Fruit fly (Drosophila melanogaster) whole organism, embryonic: Measurements from ENCODE around the gene Strip.

Experiments
- Antp ChIP-seq: fragments of 200-800 bp; sonication (Bioruptor generic); optimal IDR thresholded peaks from 3 replicates; lab custom pipeline; 2016; ENCODE audit warnings: missing biosample characterization, missing genetic modification characterization
- CG10543 ChIP-seq: fragments of 200-800 bp; sonication (Bioruptor generic); optimal IDR thresholded peaks from 3 replicates; lab custom pipeline; 2017; ENCODE audit warnings: missing biosample characterization, mild to moderate bottlenecking, missing genetic modification characterization, moderate library complexity
- CG11093 ChIP-seq: fragments of 200-800 bp; sonication (Bioruptor generic); IDR thresholded peaks from 3 replicates; pipeline ENCODE4 v1.3.6; 2022; ENCODE audit warnings: missing biosample characterization, missing genetic modification characterization
- CG12391 ChIP-seq: fragments of 200-800 bp; sonication (Bioruptor generic); optimal IDR thresholded peaks from 3 replicates; lab custom pipeline; 2018; ENCODE audit warnings: missing biosample characterization, mild to moderate bottlenecking, missing genetic modification characterization, moderate library complexity
- CG12769 ChIP-seq: fragments of 200-800 bp; sonication (Bioruptor generic); optimal IDR thresholded peaks from 2 replicates; lab custom pipeline; 2019; ENCODE audit warnings: missing biosample characterization, mild to moderate bottlenecking, missing genetic modification characterization, moderate library complexity
- CG13424 ChIP-seq: fragments of 200-800 bp; sonication (Bioruptor generic); optimal IDR thresholded peaks from 2 replicates; lab custom pipeline; 2019; ENCODE audit warnings: missing biosample characterization, mild to moderate bottlenecking, missing genetic modification characterization, moderate library complexity
- CG14014 ChIP-seq: fragments of 200-800 bp; sonication (Bioruptor generic); IDR thresholded peaks from 2 replicates; pipeline ENCODE4 v1.3.6; 2022; ENCODE audit warnings: missing biosample characterization, missing genetic modification characterization
- CG15011 ChIP-seq: fragments of 200-800 bp; sonication (Bioruptor generic); optimal IDR thresholded peaks from 3 replicates; lab custom pipeline; 2018; ENCODE audit warnings: missing biosample characterization, mild to moderate bottlenecking, missing genetic modification characterization
- CG1602 ChIP-seq: fragments of 200-800 bp; sonication (Bioruptor generic); optimal IDR thresholded peaks from 3 replicates; lab custom pipeline; 2016; ENCODE audit warnings: missing biosample characterization, missing genetic modification characterization
- CG1603 ChIP-seq: fragments of 200-800 bp; sonication (Bioruptor generic); optimal IDR thresholded peaks from 2 replicates; lab custom pipeline; 2019; ENCODE audit warnings: missing biosample characterization, mild to moderate bottlenecking, missing genetic modification characterization, moderate library complexity
- CG17359 ChIP-seq: fragments of 200-800 bp; sonication (Bioruptor generic); optimal IDR thresholded peaks from 3 replicates; lab custom pipeline; 2018; ENCODE audit warnings: missing biosample characterization, mild to moderate bottlenecking, missing genetic modification characterization, moderate library complexity
- CG17385 ChIP-seq: fragments of 200-800 bp; sonication (Bioruptor generic); optimal IDR thresholded peaks from 3 replicates; lab custom pipeline; 2018; ENCODE audit warnings: missing biosample characterization, mild to moderate bottlenecking, missing genetic modification characterization
- CG1832 ChIP-seq: fragments of 200-800 bp; sonication (Bioruptor generic); optimal IDR thresholded peaks from 2 replicates; lab custom pipeline; 2017; ENCODE audit warnings: missing biosample characterization, mild to moderate bottlenecking, missing genetic modification characterization, inconsistent platforms
- CG18476 ChIP-seq: fragments of 200-800 bp; sonication (Bioruptor generic); optimal IDR thresholded peaks from 2 replicates; lab custom pipeline; 2016; ENCODE audit warnings: missing biosample characterization, mild to moderate bottlenecking, missing genetic modification characterization
- CG18599 ChIP-seq: fragments of 200-800 bp; sonication (Bioruptor generic); optimal IDR thresholded peaks from 3 replicates; lab custom pipeline; 2017; ENCODE audit warnings: missing biosample characterization, missing genetic modification characterization, mild to moderate bottlenecking, moderate library complexity, missing genetic modification reagents
- CG32772 ChIP-seq: fragments of 200-800 bp; sonication (Bioruptor generic); IDR thresholded peaks from 2 replicates; pipeline ENCODE4 v1.3.6; 2022; ENCODE audit warnings: missing biosample characterization, missing genetic modification characterization
- CG43689 ChIP-seq: fragments of 200-800 bp; sonication (Bioruptor generic); IDR thresholded peaks from 2 replicates; pipeline ENCODE4 v1.3.6; 2022; ENCODE audit warnings: missing biosample characterization, missing genetic modification characterization
- CG4617 ChIP-seq: fragments of 200-800 bp; sonication (Bioruptor generic); optimal IDR thresholded peaks from 3 replicates; lab custom pipeline; 2016; ENCODE audit warnings: missing biosample characterization, missing genetic modification characterization, borderline replicate concordance
- CG6813 ChIP-seq: fragments of 200-800 bp; sonication (Bioruptor generic); optimal IDR thresholded peaks from 2 replicates; lab custom pipeline; 2017; ENCODE audit warnings: missing biosample characterization, missing genetic modification characterization, mild to moderate bottlenecking, moderate library complexity, missing genetic modification reagents
- CG7357 ChIP-seq: fragments of 200-800 bp; sonication (Bioruptor generic); IDR thresholded peaks from 3 replicates; pipeline ENCODE4 v1.3.6; 2022; ENCODE audit warnings: missing biosample characterization, missing genetic modification characterization
- CG7786 ChIP-seq: fragments of 200-800 bp; sonication (Bioruptor generic); optimal IDR thresholded peaks from 2 replicates; lab custom pipeline; 2016; ENCODE audit warnings: missing biosample characterization, missing genetic modification characterization
- CG9727 ChIP-seq: fragments of 200-800 bp; sonication (Bioruptor generic); optimal IDR thresholded peaks from 3 replicates; lab custom pipeline; 2017; ENCODE audit warnings: missing biosample characterization, mild to moderate bottlenecking, missing genetic modification characterization
- CG9797 ChIP-seq: fragments of 200-800 bp; sonication (Bioruptor generic); optimal IDR thresholded peaks from 3 replicates; lab custom pipeline; 2018; ENCODE audit warnings: missing biosample characterization, mild to moderate bottlenecking, missing genetic modification characterization
- CG9817 ChIP-seq: fragments of 200-800 bp; sonication (Bioruptor generic); optimal IDR thresholded peaks from 2 replicates; lab custom pipeline; 2018; ENCODE audit warnings: missing biosample characterization, mild to moderate bottlenecking, missing genetic modification characterization, moderate library complexity
- Chrac-16 ChIP-seq: fragments of 200-800 bp; sonication (Bioruptor generic); optimal IDR thresholded peaks from 3 replicates; lab custom pipeline; 2016; ENCODE audit warnings: missing biosample characterization, missing genetic modification characterization
- CoRest ChIP-seq: fragments of 200-800 bp; sonication (Bioruptor generic); optimal IDR thresholded peaks from 3 replicates; lab custom pipeline; 2018; ENCODE audit warnings: missing biosample characterization, mild to moderate bottlenecking, missing genetic modification characterization, moderate library complexity
- Dbx ChIP-seq: fragments of 200-800 bp; sonication (Bioruptor generic); IDR thresholded peaks from 3 replicates; pipeline ENCODE4 v1.3.6; 2022; ENCODE audit warnings: missing biosample characterization, missing genetic modification characterization
- Dref ChIP-seq: fragments of 200-800 bp; sonication (Bioruptor generic); IDR thresholded peaks from 2 replicates; pipeline ENCODE4 v1.3.6; 2022; ENCODE audit warnings: missing biosample characterization, missing genetic modification characterization
- Med ChIP-seq: fragments of 200-800 bp; sonication (Bioruptor generic); peaks from one replicate; lab custom pipeline; 2016; ENCODE audit warnings: missing biosample characterization, missing genetic modification characterization, mild to moderate bottlenecking, inconsistent platforms, moderate library complexity
- Meics ChIP-seq: fragments of 200-800 bp; sonication (Bioruptor generic); optimal IDR thresholded peaks from 2 replicates; lab custom pipeline; 2017; ENCODE audit warnings: missing biosample characterization, mild to moderate bottlenecking, missing genetic modification characterization
- Mrtf ChIP-seq: fragments of 200-800 bp; sonication (Bioruptor generic); IDR thresholded peaks from 3 replicates; pipeline ENCODE4 v1.3.6; 2022; ENCODE audit warnings: missing biosample characterization, missing genetic modification characterization
- Nf-YC ChIP-seq: fragments of 200-800 bp; optimal IDR thresholded peaks from 3 replicates; lab custom pipeline; 2019; ENCODE audit warnings: missing biosample characterization, mild to moderate bottlenecking, missing genetic modification characterization, moderate library complexity
- Oli ChIP-seq: fragments of 200-800 bp; sonication (Bioruptor generic); optimal IDR thresholded peaks from 2 replicates; lab custom pipeline; 2018; ENCODE audit warnings: missing biosample characterization, mild to moderate bottlenecking, missing genetic modification characterization, moderate library complexity
- Sry-β ChIP-seq: fragments of 200-800 bp; sonication (Bioruptor generic); optimal IDR thresholded peaks from 2 replicates; lab custom pipeline; 2018; ENCODE audit warnings: missing biosample characterization, mild to moderate bottlenecking, missing genetic modification characterization, moderate library complexity
- Vsx1 ChIP-seq: fragments of 200-800 bp; sonication (Bioruptor generic); optimal IDR thresholded peaks from 2 replicates; lab custom pipeline; 2017; ENCODE audit warnings: missing biosample characterization, mild to moderate bottlenecking, missing genetic modification characterization, missing genetic modification reagents
- bigmax ChIP-seq: fragments of 200-800 bp; sonication (Bioruptor generic); optimal IDR thresholded peaks from 2 replicates; lab custom pipeline; 2018; ENCODE audit warnings: missing biosample characterization, mild to moderate bottlenecking, missing genetic modification characterization
- dpn ChIP-seq, 2 experiments: fragments of 200-800 bp; sonication (Bioruptor generic); optimal IDR thresholded peaks; 3 replicates each; lab custom pipeline; 2016; ENCODE audit warnings: missing biosample characterization in 2 of 2, missing genetic modification characterization in 2 of 2
- exex ChIP-seq: fragments of 200-800 bp; sonication (Bioruptor generic); optimal IDR thresholded peaks from 4 replicates; lab custom pipeline; 2018; ENCODE audit warnings: missing biosample characterization, mild to moderate bottlenecking, missing genetic modification characterization, moderate library complexity
- gcm ChIP-seq: fragments of 200-800 bp; sonication (Bioruptor generic); optimal IDR thresholded peaks from 2 replicates; lab custom pipeline; 2019; ENCODE audit warnings: missing biosample characterization, mild to moderate bottlenecking, missing genetic modification characterization, moderate library complexity
- lab ChIP-seq: fragments of 200-800 bp; sonication (Bioruptor generic); optimal IDR thresholded peaks from 3 replicates; lab custom pipeline; 2017; ENCODE audit warnings: missing biosample characterization, missing genetic modification characterization, mild to moderate bottlenecking, moderate library complexity, missing genetic modification reagents
- lilli ChIP-seq: fragments of 200-800 bp; sonication (Bioruptor generic); optimal IDR thresholded peaks from 3 replicates; lab custom pipeline; 2016; ENCODE audit warnings: missing biosample characterization, missing genetic modification characterization
- mam ChIP-seq: fragments of 200-800 bp; sonication (Bioruptor generic); optimal IDR thresholded peaks from 3 replicates; lab custom pipeline; 2016; ENCODE audit warnings: missing biosample characterization, missing genetic modification characterization
- mirr ChIP-seq: fragments of 200-800 bp; sonication (Bioruptor generic); optimal IDR thresholded peaks from 3 replicates; lab custom pipeline; 2018; ENCODE audit warnings: missing biosample characterization, mild to moderate bottlenecking, missing genetic modification characterization
- onecut ChIP-seq: fragments of 200-800 bp; sonication (Bioruptor generic); IDR thresholded peaks from 2 replicates; pipeline ENCODE4 v1.3.6; 2022; ENCODE audit warnings: missing biosample characterization, missing genetic modification characterization
- sens-2 ChIP-seq: fragments of 200-800 bp; sonication (Bioruptor generic); IDR thresholded peaks from 2 replicates; pipeline ENCODE4 v1.3.6; 2022; ENCODE audit warnings: missing biosample characterization, missing genetic modification characterization
- shn ChIP-seq: fragments of 200-800 bp; sonication (Bioruptor generic); optimal IDR thresholded peaks from 3 replicates; lab custom pipeline; 2016; ENCODE audit warnings: missing biosample characterization, missing genetic modification characterization
- sob ChIP-seq: fragments of 200-800 bp; sonication (Bioruptor generic); IDR thresholded peaks from 2 replicates; pipeline ENCODE4 v1.3.6; 2022; ENCODE audit warnings: missing biosample characterization, missing genetic modification characterization
- sug ChIP-seq: fragments of 200-800 bp; optimal IDR thresholded peaks from 2 replicates; lab custom pipeline; 2019; ENCODE audit warnings: missing biosample characterization, mild to moderate bottlenecking, missing genetic modification characterization, moderate library complexity
- vnd ChIP-seq: fragments of 200-800 bp; sonication (Bioruptor generic); IDR thresholded peaks from 3 replicates; pipeline ENCODE4 v1.3.6; 2022; ENCODE audit warnings: missing biosample characterization, missing genetic modification characterization; ENCODE audit not compliant: partially characterized antibody
- wdn ChIP-seq: fragments of 200-800 bp; sonication (Bioruptor generic); IDR thresholded peaks from 2 replicates; pipeline ENCODE4 v1.3.6; 2022; ENCODE audit warnings: missing biosample characterization, missing genetic modification characterization

Gene Strip

dm6 chr3L:3350572-3351343 is 22.1 kb upstream of the Strip start (continued):
- TF ChIP-seq CoRest (tag; lab: Kevin White, UChicago) (peak; percentile 12), Dref (no peak), wdn (GFP tag; lab: Robert Waterston, UW) (0 out of 2 replicates have a peak, but pooled peaks have one; percentile 9), Antp (GFP tag; lab: Kevin White, UChicago) (no peak), CG18476 (no peak), CG15011 (GFP tag; lab: Kevin White, UChicago) (no peak), CG17359 (tag; lab: Kevin White, UChicago) (peak; percentile 31), lilli (peak; percentile 11), CG12769 (tag; lab: Kevin White, UChicago) (peak; percentile 10), CG18599 (peak; percentile 43), CG12391 (tag; lab: Kevin White, UChicago) (peak; percentile 14), sob (0 out of 2 replicates have a peak, but pooled peaks have one; percentile 9), shn (GFP tag; lab: Kevin White, UChicago) (peak; percentile 21), CG17385 (GFP tag; lab: Kevin White, UChicago) (peak; percentile 22), Dbx (GFP tag; lab: Robert Waterston, UW) (0 out of 3 replicates have a peak, but pooled peaks have one; percentile 28), Meics (GFP tag; lab: Kevin White, UChicago) (peak; percentile 40), Mrtf (no peak), sens-2 (peak; percentile 50; the same call in 1 of the 2 replicates), onecut (GFP tag; lab: Robert Waterston, UW) (peak; percentile 27; the same call in 1 of the 2 replicates), Vsx1 (GFP tag; lab: Kevin White, UChicago) (peak; percentile 62), CG9727 (GFP tag; lab: Kevin White, UChicago) (peak; percentile 0), CG11093 (GFP tag; lab: Robert Waterston, UW) (no peak), CG43689 (GFP tag; lab: Robert Waterston, UW) (no peak), dpn (GFP tag; optimal IDR thresholded peaks at IDR 0.05; lab: Kevin White, UChicago) (no peak), vnd (GFP tag; lab: Robert Waterston, UW) (no peak), CG4617 (GFP tag; lab: Kevin White, UChicago) (no peak), sug (tag; lab: Kevin White, UChicago) (peak; percentile 63), CG14014 (GFP tag; lab: Robert Waterston, UW) (0 out of 2 replicates have a peak, but pooled peaks have one; percentile 14), bigmax (GFP tag; lab: Kevin White, UChicago) (no peak), CG13424 (tag; lab: Kevin White, UChicago) (peak; percentile 24), mam (GFP tag; lab: Kevin White, UChicago) (peak; percentile 11), Oli (no peak), CG1832 (no peak), Med (GFP tag; lab: Kevin White, UChicago) (peak; percentile 82), CG7357 (GFP tag; lab: Robert Waterston, UW) (no peak), CG7786 (GFP tag; lab: Kevin White, UChicago) (peak; percentile 6), CG9797 (GFP tag; lab: Kevin White, UChicago) (no peak), CG9817 (tag; lab: Kevin White, UChicago) (peak; percentile 11)

- TF ChIP-seq exex (peak; percentile 87), CG1602 (GFP tag; lab: Kevin White, UChicago) (no peak), mirr (GFP tag; lab: Kevin White, UChicago) (peak; percentile 62), lab (peak; percentile 5), CG10543 (GFP tag; lab: Kevin White, UChicago) (peak; percentile 8), CG6813 (GFP tag; lab: Kevin White, UChicago) (no peak), CG32772 (no peak), Chrac-16 (no peak), Med (GFP tag; lab: Kevin White, UChicago) (peak; percentile 20), Nf-YC (tag; lab: Kevin White, UChicago) (peak; percentile 8), gcm (GFP tag; lab: Kevin White, UChicago) (no peak), CG1603 (no peak), Sry-β (GFP tag; lab: Kevin White, UChicago) (no peak)
Observed at dm6 chr3L:3349825-3350123, 21.1 kb upstream of the Strip start.
